Worm (Caenorhabditis elegans) whole organism, L4/young adult: ENCODE results near the gene odr-2.

Source experiments
- W03F9.2 ChIP-seq: fragments of 150-350 bp; optimal IDR thresholded peaks from 2 replicates; lab custom pipeline; 2014; ENCODE audit warnings: missing biosample characterization, missing genetic modification characterization
- dao-5 ChIP-seq: sonication (generic microtip); optimal IDR thresholded peaks from 2 replicates; lab custom pipeline; 2016; ENCODE audit warnings: missing genotype, missing genetic modification characterization, moderate library complexity, missing compliant biosample characterization
- him-1 ChIP-seq: sonication (generic microtip); optimal IDR thresholded peaks from 2 replicates; lab custom pipeline; 2016; ENCODE audit warnings: missing genotype, missing genetic modification reagents, missing genetic modification characterization, missing compliant biosample characterization

DNA sequence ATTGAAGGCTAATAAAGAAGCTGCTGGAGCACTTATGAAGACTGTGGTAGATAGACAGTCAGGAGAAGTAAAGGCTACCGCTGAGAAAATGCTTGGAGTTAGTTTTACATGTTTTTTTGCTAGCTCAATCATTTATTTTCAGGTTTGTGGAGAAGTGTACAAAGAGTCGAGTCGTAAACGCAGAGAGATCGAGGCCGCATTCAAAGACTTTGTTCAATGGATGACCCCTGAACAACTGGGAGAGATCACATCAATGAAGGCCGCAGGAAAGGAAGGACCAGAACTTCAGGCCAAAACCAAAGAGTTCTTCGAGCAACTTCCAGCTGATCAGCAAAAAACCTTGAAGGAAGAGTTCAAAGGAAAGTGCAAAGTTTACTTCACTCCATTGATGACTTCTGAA is 24.6 kb upstream of the odr-2 start:
- TF ChIP-seq him-1 (tag; lab: Kevin White, UChicago) (no peak), dao-5 (tag; lab: Kevin White, UChicago) (no peak), W03F9.2 (tag; lab: Kevin White, UChicago) (no peak)
